Fruit fly (Drosophila melanogaster): ENCODE measurements around the gene CG14107.

- TF ChIP-seq ranshi (GFP tag; IDR thresholded peaks at IDR 0.05) (no peak), Scr (GFP tag; IDR thresholded peaks at IDR 0.05; ENCODE audit: partially characterized antibody) (no peak), CG4282 (GFP tag; optimal IDR thresholded peaks at IDR 0.05) (no peak), CG11093 (GFP tag; IDR thresholded peaks at IDR 0.05) (no peak), Myb (GFP tag; optimal IDR thresholded peaks at IDR 0.05) (no peak), CG10274 (GFP tag; optimal IDR thresholded peaks at IDR 0.05) (no peak), Rx (GFP tag; IDR thresholded peaks at IDR 0.05) (no peak), CG4730 (GFP tag; IDR thresholded peaks at IDR 0.05) (no peak), phol (tag; optimal IDR thresholded peaks at IDR 0.05) (no peak), CG33213 (GFP tag; optimal IDR thresholded peaks at IDR 0.05) (no peak), NFAT (GFP tag; IDR thresholded peaks at IDR 0.05) (no peak)
Measured at dm6 chr3L:13409809-13410521, 28.8 kb upstream of the CG14107 start.

Measured in whole organism, embryonic.